Fruit fly (Drosophila melanogaster) whole organism, embryonic: ENCODE results near the gene Cht2.

Source experiments
- CG11696 ChIP-seq: fragments of 200-800 bp; sonication (Bioruptor generic); IDR thresholded peaks from 2 replicates; pipeline ENCODE4 v1.3.6; 2022; ENCODE audit warnings: missing biosample characterization, missing genetic modification characterization
- CG12299 ChIP-seq: fragments of 200-800 bp; sonication (Bioruptor generic); optimal IDR thresholded peaks from 2 replicates; lab custom pipeline; 2018; ENCODE audit warnings: missing biosample characterization, mild to moderate bottlenecking, missing genetic modification characterization
- CG1233 ChIP-seq: fragments of 200-800 bp; sonication (Bioruptor generic); optimal IDR thresholded peaks from 4 replicates; lab custom pipeline; 2018; ENCODE audit warnings: missing biosample characterization, mild to moderate bottlenecking, missing genetic modification characterization
- CG12391 ChIP-seq: fragments of 200-800 bp; sonication (Bioruptor generic); optimal IDR thresholded peaks from 3 replicates; lab custom pipeline; 2018; ENCODE audit warnings: missing biosample characterization, mild to moderate bottlenecking, missing genetic modification characterization, moderate library complexity
- CG12744 ChIP-seq: fragments of 200-800 bp; sonication (Bioruptor generic); optimal IDR thresholded peaks from 2 replicates; lab custom pipeline; 2016; ENCODE audit warnings: missing biosample characterization, missing genetic modification characterization
- CG17359 ChIP-seq: fragments of 200-800 bp; sonication (Bioruptor generic); optimal IDR thresholded peaks from 3 replicates; lab custom pipeline; 2018; ENCODE audit warnings: missing biosample characterization, mild to moderate bottlenecking, missing genetic modification characterization, moderate library complexity
- CG2712 ChIP-seq: fragments of 200-800 bp; optimal IDR thresholded peaks from 3 replicates; lab custom pipeline; 2019; ENCODE audit warnings: missing biosample characterization, mild to moderate bottlenecking, missing genetic modification characterization, moderate library complexity
- CG3281 ChIP-seq: fragments of 200-800 bp; sonication (Bioruptor generic); optimal IDR thresholded peaks from 3 replicates; lab custom pipeline; 2017; ENCODE audit warnings: missing biosample characterization, mild to moderate bottlenecking, missing genetic modification characterization
- CG3407 ChIP-seq: fragments of 200-800 bp; sonication (Bioruptor generic); optimal IDR thresholded peaks from 2 replicates; lab custom pipeline; 2018; ENCODE audit warnings: missing biosample characterization, mild to moderate bottlenecking, missing genetic modification characterization
- CG5180 ChIP-seq: fragments of 200-800 bp; sonication (Bioruptor generic); optimal IDR thresholded peaks from 3 replicates; lab custom pipeline; 2017; ENCODE audit warnings: missing biosample characterization, missing genetic modification characterization, mild to moderate bottlenecking, moderate library complexity, missing genetic modification reagents
- CG6791 ChIP-seq: fragments of 200-800 bp; sonication (Bioruptor generic); IDR thresholded peaks from 3 replicates; pipeline ENCODE4 v1.3.6; 2022; ENCODE audit warnings: missing biosample characterization, missing genetic modification characterization; ENCODE audit not compliant: partially characterized antibody
- CG7357 ChIP-seq: fragments of 200-800 bp; sonication (Bioruptor generic); IDR thresholded peaks from 3 replicates; pipeline ENCODE4 v1.3.6; 2022; ENCODE audit warnings: missing biosample characterization, missing genetic modification characterization
- CG7963 ChIP-seq: fragments of 200-800 bp; sonication (Bioruptor generic); IDR thresholded peaks from 3 replicates; pipeline ENCODE4 v1.3.6; 2022; ENCODE audit warnings: missing biosample characterization, missing genetic modification characterization; ENCODE audit not compliant: partially characterized antibody
- CTCF ChIP-seq: fragments of 200-800 bp; sonication (Bioruptor generic); optimal IDR thresholded peaks from 2 replicates; lab custom pipeline; 2017; ENCODE audit warnings: missing biosample characterization, mild to moderate bottlenecking, missing genetic modification characterization, moderate library complexity
- D19B ChIP-seq: fragments of 200-800 bp; sonication (Bioruptor generic); optimal IDR thresholded peaks from 2 replicates; lab custom pipeline; 2017; ENCODE audit warnings: missing biosample characterization, mild to moderate bottlenecking, missing genetic modification characterization
- Doc2 ChIP-seq: fragments of 200-800 bp; sonication (Bioruptor generic); IDR thresholded peaks from 2 replicates; pipeline ENCODE4 v1.3.6; 2022; ENCODE audit warnings: missing biosample characterization, missing genetic modification characterization
- Ets97D ChIP-seq: fragments of 200-800 bp; sonication (Bioruptor generic); optimal IDR thresholded peaks from 3 replicates; lab custom pipeline; 2016; ENCODE audit warnings: missing biosample characterization, missing genetic modification characterization
- Gug ChIP-seq: fragments of 200-800 bp; sonication (Bioruptor generic); IDR thresholded peaks from 4 replicates; pipeline ENCODE4 v1.3.6; 2022; ENCODE audit warnings: missing biosample characterization, missing genetic modification characterization
- H15 ChIP-seq: fragments of 200-800 bp; sonication (Bioruptor generic); IDR thresholded peaks from 3 replicates; pipeline ENCODE4 v1.3.6; 2022; ENCODE audit warnings: missing biosample characterization, missing genetic modification characterization
- HHEX ChIP-seq: fragments of 200-800 bp; sonication (Bioruptor generic); optimal IDR thresholded peaks from 3 replicates; lab custom pipeline; 2017; ENCODE audit warnings: missing biosample characterization, mild to moderate bottlenecking, missing genetic modification characterization, missing genetic modification reagents
- HLH4C ChIP-seq: fragments of 200-800 bp; sonication (Bioruptor generic); IDR thresholded peaks from 3 replicates; pipeline ENCODE4 v1.3.6; 2022; ENCODE audit warnings: missing biosample characterization, missing genetic modification characterization; ENCODE audit not compliant: partially characterized antibody
- Jarid2 ChIP-seq: fragments of 200-800 bp; sonication (Bioruptor generic); optimal IDR thresholded peaks from 3 replicates; lab custom pipeline; 2017; ENCODE audit warnings: mild to moderate bottlenecking, missing biosample characterization, missing genetic modification reagents, missing genetic modification characterization
- Med ChIP-seq: fragments of 200-800 bp; sonication (Bioruptor generic); peaks from one replicate; lab custom pipeline; 2016; ENCODE audit warnings: missing biosample characterization, missing genetic modification characterization, mild to moderate bottlenecking, inconsistent platforms, moderate library complexity
- Meics ChIP-seq: fragments of 200-800 bp; sonication (Bioruptor generic); optimal IDR thresholded peaks from 2 replicates; lab custom pipeline; 2017; ENCODE audit warnings: missing biosample characterization, mild to moderate bottlenecking, missing genetic modification characterization
- Spps ChIP-seq: fragments of 200-800 bp; sonication (Bioruptor generic); optimal IDR thresholded peaks from 2 replicates; lab custom pipeline; 2018; ENCODE audit warnings: missing biosample characterization, mild to moderate bottlenecking, missing genetic modification characterization
- Taf1 ChIP-seq: fragments of 200-800 bp; sonication (Bioruptor generic); IDR thresholded peaks from 2 replicates; pipeline ENCODE4 v1.3.6; 2022; ENCODE audit warnings: missing biosample characterization, missing genetic modification characterization
- Vsx1 ChIP-seq: fragments of 200-800 bp; sonication (Bioruptor generic); optimal IDR thresholded peaks from 2 replicates; lab custom pipeline; 2017; ENCODE audit warnings: missing biosample characterization, mild to moderate bottlenecking, missing genetic modification characterization, missing genetic modification reagents
- ara ChIP-seq: fragments of 200-800 bp; sonication (Bioruptor generic); IDR thresholded peaks from 2 replicates; pipeline ENCODE4 v1.3.6; 2022; ENCODE audit warnings: missing biosample characterization, missing genetic modification characterization
- az2 ChIP-seq: fragments of 200-800 bp; sonication (Bioruptor generic); optimal IDR thresholded peaks from 3 replicates; lab custom pipeline; 2016; ENCODE audit warnings: missing biosample characterization, missing genetic modification characterization
- chinmo ChIP-seq: fragments of 200-800 bp; sonication (Bioruptor generic); IDR thresholded peaks from 4 replicates; pipeline ENCODE4 v1.3.6; 2022; ENCODE audit warnings: missing biosample characterization, missing genetic modification characterization; ENCODE audit not compliant: partially characterized antibody
- crc ChIP-seq: fragments of 200-800 bp; sonication (Bioruptor generic); optimal IDR thresholded peaks from 2 replicates; lab custom pipeline; 2016; ENCODE audit warnings: missing biosample characterization, missing genetic modification characterization
- en ChIP-seq: fragments of 200-800 bp; sonication (Bioruptor generic); optimal IDR thresholded peaks from 2 replicates; lab custom pipeline; 2016; ENCODE audit warnings: missing biosample characterization, missing genetic modification characterization
- fd3F ChIP-seq: fragments of 200-800 bp; sonication (Bioruptor generic); optimal IDR thresholded peaks from 2 replicates; lab custom pipeline; 2018; ENCODE audit warnings: missing biosample characterization, mild to moderate bottlenecking, missing genetic modification characterization, moderate library complexity
- fd64A ChIP-seq: fragments of 200-800 bp; sonication (Bioruptor generic); optimal IDR thresholded peaks from 3 replicates; lab custom pipeline; 2018; ENCODE audit warnings: missing biosample characterization, mild to moderate bottlenecking, missing genetic modification characterization
- grn ChIP-seq: fragments of 200-800 bp; sonication (Bioruptor generic); optimal IDR thresholded peaks from 3 replicates; lab custom pipeline; 2017; ENCODE audit warnings: missing biosample characterization, missing genetic modification characterization
- gt ChIP-seq: fragments of 200-800 bp; sonication (Bioruptor generic); IDR thresholded peaks from 2 replicates; pipeline ENCODE4 v1.3.6; 2022; ENCODE audit warnings: missing biosample characterization, missing genetic modification characterization
- insv ChIP-seq, 2 experiments: fragments of 200-800 bp; sonication (Bioruptor generic); optimal IDR thresholded peaks; 3 replicates each; lab custom pipeline; 2016 to 2018; ENCODE audit warnings: missing biosample characterization in 2 of 2, missing genetic modification characterization in 2 of 2
- inv ChIP-seq: fragments of 200-800 bp; sonication (Bioruptor generic); IDR thresholded peaks from 2 replicates; pipeline ENCODE4 v1.3.6; 2022; ENCODE audit warnings: missing biosample characterization, missing genetic modification characterization; ENCODE audit not compliant: partially characterized antibody
- jigr1 ChIP-seq: fragments of 200-800 bp; sonication (Bioruptor generic); IDR thresholded peaks from 3 replicates; pipeline ENCODE4 v1.3.6; 2022; ENCODE audit warnings: missing biosample characterization, missing genetic modification characterization
- knrl ChIP-seq: fragments of 200-800 bp; sonication (Bioruptor generic); IDR thresholded peaks from 3 replicates; pipeline ENCODE4 v1.3.6; 2022; ENCODE audit warnings: missing biosample characterization, missing genetic modification characterization; ENCODE audit not compliant: partially characterized antibody
- lab ChIP-seq: fragments of 200-800 bp; sonication (Bioruptor generic); optimal IDR thresholded peaks from 3 replicates; lab custom pipeline; 2017; ENCODE audit warnings: missing biosample characterization, missing genetic modification characterization, mild to moderate bottlenecking, moderate library complexity, missing genetic modification reagents
- lbe ChIP-seq: fragments of 200-800 bp; sonication (Bioruptor generic); optimal IDR thresholded peaks from 2 replicates; lab custom pipeline; 2016; ENCODE audit warnings: missing biosample characterization, mild to moderate bottlenecking, missing genetic modification characterization
- oc ChIP-seq: fragments of 200-800 bp; sonication (Bioruptor generic); optimal IDR thresholded peaks from 2 replicates; lab custom pipeline; 2018; ENCODE audit warnings: missing biosample characterization, mild to moderate bottlenecking, missing genetic modification characterization, moderate library complexity
- onecut ChIP-seq: fragments of 200-800 bp; sonication (Bioruptor generic); IDR thresholded peaks from 2 replicates; pipeline ENCODE4 v1.3.6; 2022; ENCODE audit warnings: missing biosample characterization, missing genetic modification characterization
- otp ChIP-seq: fragments of 200-800 bp; sonication (Bioruptor generic); IDR thresholded peaks from 3 replicates; pipeline ENCODE4, ENCODE4 v1.3.6; 2022; ENCODE audit warnings: missing biosample characterization, missing genetic modification characterization
- sens-2 ChIP-seq: fragments of 200-800 bp; sonication (Bioruptor generic); IDR thresholded peaks from 2 replicates; pipeline ENCODE4 v1.3.6; 2022; ENCODE audit warnings: missing biosample characterization, missing genetic modification characterization
- ssp ChIP-seq: fragments of 200-800 bp; sonication (Bioruptor generic); IDR thresholded peaks from 2 replicates; pipeline ENCODE4 v1.3.6; 2022; ENCODE audit warnings: missing biosample characterization, missing genetic modification characterization
- tgo ChIP-seq: fragments of 200-800 bp; sonication (Bioruptor generic); IDR thresholded peaks from 3 replicates; pipeline ENCODE4 v1.3.6; 2022; ENCODE audit warnings: missing biosample characterization, missing genetic modification characterization
- tin ChIP-seq: fragments of 200-800 bp; sonication (Bioruptor generic); optimal IDR thresholded peaks from 3 replicates; lab custom pipeline; 2016; ENCODE audit warnings: missing biosample characterization, missing genetic modification characterization
- tup ChIP-seq: fragments of 200-800 bp; sonication (Bioruptor generic); optimal IDR thresholded peaks from 2 replicates; lab custom pipeline; 2016; ENCODE audit warnings: missing biosample characterization, mild to moderate bottlenecking, missing genetic modification characterization, moderate library complexity

The Cht2 gene

dm6 chr3L:1794943-1795696 lies 39.4 kb upstream of the Cht2 start, which contains the start of the genes alpha-Spec, dlt and Cdc37 (continued):
- TF ChIP-seq D19B (GFP tag; lab: Kevin White, UChicago) (no peak), Vsx1 (GFP tag; lab: Kevin White, UChicago) (no peak), Jarid2 (GFP tag; lab: Kevin White, UChicago) (no peak), chinmo (GFP tag; lab: Robert Waterston, UW) (peak; percentile 88), insv (GFP tag; optimal IDR thresholded peaks at IDR 0.05; lab: Kevin White, UChicago) (peak in 1 of 2 experiments; percentile 4), oc (tag; lab: Kevin White, UChicago) (no peak), lbe (GFP tag; lab: Kevin White, UChicago) (no peak), CG1233 (GFP tag; lab: Kevin White, UChicago) (no peak), grn (no peak), Taf1 (GFP tag; lab: Robert Waterston, UW) (no peak), fd64A (GFP tag; lab: Kevin White, UChicago) (no peak), Doc2 (GFP tag; lab: Robert Waterston, UW) (no peak), en (GFP tag; lab: Kevin White, UChicago) (no peak), ssp (GFP tag; lab: Robert Waterston, UW) (0 out of 2 replicates have a peak, but pooled peaks have one; percentile 19), fd3F (no peak), ara (GFP tag; lab: Robert Waterston, UW) (no peak), sens-2 (GFP tag; lab: Robert Waterston, UW) (no peak), CTCF (peak; percentile 95), CG12744 (GFP tag; lab: Kevin White, UChicago) (no peak), jigr1 (GFP tag; lab: Robert Waterston, UW) (no peak), crc (GFP tag; lab: Kevin White, UChicago) (no peak), otp (GFP tag; lab: Robert Waterston, UW) (no peak), CG7963 (GFP tag; lab: Robert Waterston, UW) (peak; percentile 79), CG11696 (GFP tag; lab: Robert Waterston, UW) (no peak), Meics (no peak), HHEX (GFP tag; lab: Kevin White, UChicago) (no peak), CG3407 (no peak), CG12391 (tag; lab: Kevin White, UChicago) (peak; percentile 44), CG5180 (GFP tag; lab: Kevin White, UChicago) (no peak), Spps (tag; lab: Kevin White, UChicago) (no peak), gt (GFP tag; lab: Robert Waterston, UW) (no peak), tup (GFP tag; lab: Kevin White, UChicago) (no peak), CG7357 (GFP tag; lab: Robert Waterston, UW) (no peak), lab (GFP tag; lab: Kevin White, UChicago) (no peak), Gug (GFP tag; lab: Robert Waterston, UW) (no peak), CG17359 (peak; percentile 20), CG6791 (peak; percentile 66; the same call in 2 of the 3 replicates), tin (GFP tag; lab: Kevin White, UChicago) (no peak), knrl (GFP tag; lab: Robert Waterston, UW) (peak; percentile 78), H15 (GFP tag; lab: Robert Waterston, UW) (no peak), CG2712 (tag; lab: Kevin White, UChicago) (peak; percentile 66), onecut (GFP tag; lab: Robert Waterston, UW) (peak; percentile 67), CG12299 (tag; lab: Kevin White, UChicago) (no peak), az2 (no peak), tgo (no peak), HLH4C (GFP tag; lab: Robert Waterston, UW) (peak; percentile 88), CG3281 (no peak), inv (peak; percentile 76), Med (GFP tag; lab: Kevin White, UChicago) (peak; percentile 91), Ets97D (GFP tag; lab: Kevin White, UChicago) (peak; percentile 81)
